Worm (Caenorhabditis elegans) whole organism, L3 larva: ENCODE results near the gene C36H8.1.

Experiments used
- aly-2 ChIP-seq: fragments of 150-350 bp; optimal IDR thresholded peaks from 2 replicates; lab custom pipeline; 2014; ENCODE audit warnings: missing biosample characterization, missing genetic modification characterization
- ama-1 ChIP-seq: fragments of 150-350 bp; optimal IDR thresholded peaks from 2 replicates; lab custom pipeline; 2018
- elt-3 ChIP-seq, 3 experiments: fragments of 150-350 bp in 1 of 3; sonication (generic microtip) in 2 of 3; optimal IDR thresholded peaks; 2 replicates in 2 of 3; 4 replicates in 1 of 3; lab custom pipeline; 2014 to 2017; ENCODE audit warnings: missing biosample characterization in 3 of 3, missing genetic modification characterization in 3 of 3
- fos-1 ChIP-seq: fragments of 150-350 bp; optimal IDR thresholded peaks from 2 replicates; lab custom pipeline; 2014; ENCODE audit warnings: missing biosample characterization, missing genetic modification characterization
- jun-1 ChIP-seq: fragments of 150-350 bp; optimal IDR thresholded peaks from 2 replicates; lab custom pipeline; 2014; ENCODE audit warnings: missing biosample characterization, missing genetic modification reagents, missing genetic modification characterization
- nhr-11 ChIP-seq: fragments of 150-350 bp; optimal IDR thresholded peaks from 2 replicates; lab custom pipeline; 2014; ENCODE audit warnings: missing biosample characterization, missing genetic modification characterization
- nhr-12 ChIP-seq: fragments of 150-350 bp; optimal IDR thresholded peaks from 2 replicates; lab custom pipeline; 2014; ENCODE audit warnings: missing biosample characterization, missing genetic modification characterization
- pha-4 ChIP-seq: fragments of 150-350 bp; optimal IDR thresholded peaks from 2 replicates; lab custom pipeline; 2014; ENCODE audit warnings: missing biosample characterization, missing genetic modification reagents, missing genetic modification characterization
- pqm-1 ChIP-seq: fragments of 150-350 bp; optimal IDR thresholded peaks from 2 replicates; lab custom pipeline; 2017; ENCODE audit warnings: missing biosample characterization, missing genetic modification characterization, inconsistent platforms
- skn-1 ChIP-seq: fragments of 150-350 bp; optimal IDR thresholded peaks from 2 replicates; lab custom pipeline; 2014; ENCODE audit warnings: missing biosample characterization, missing genetic modification characterization
- unc-62 ChIP-seq: fragments of 150-350 bp; sonication (generic microtip); optimal IDR thresholded peaks from 4 replicates; lab custom pipeline; 2014; ENCODE audit warnings: missing biosample characterization, missing genetic modification reagents, missing genetic modification characterization

ce11 chrIV:12725925-12726324, 18.7 kb downstream of the C36H8.1 start:
- TF ChIP-seq aly-2 (tag; lab: Kevin White, UChicago) = no peak
- TF ChIP-seq jun-1 (tag; lab: Kevin White, UChicago) = no peak
- no peak for TF ChIP-seq fos-1 (tag; lab: Kevin White, UChicago)
- TF ChIP-seq pha-4 (tag; lab: Kevin White, UChicago) = no peak
- TF ChIP-seq pqm-1 (tag; lab: Kevin White, UChicago) = no peak
- no peak for TF ChIP-seq unc-62 (GFP tag; lab: Kevin White, UChicago)
- TF ChIP-seq ama-1 (lab: Kevin White, UChicago) = no peak
- TF ChIP-seq skn-1 (tag; lab: Kevin White, UChicago) = no peak
- TF ChIP-seq elt-3 (tag; optimal IDR thresholded peaks at IDR 0.05; lab: Kevin White, UChicago) = no peak
- no peak for TF ChIP-seq nhr-11
- no peak for TF ChIP-seq nhr-12 (tag; lab: Kevin White, UChicago)
